Fruit fly (Drosophila melanogaster) whole organism, embryonic: ENCODE data around the gene CG15012.

Experiments used
- ATbp ChIP-seq: fragments of 200-800 bp; sonication (Bioruptor generic); optimal IDR thresholded peaks from 2 replicates; lab custom pipeline; 2017; ENCODE audit warnings: missing biosample characterization, mild to moderate bottlenecking, missing genetic modification characterization, missing genetic modification reagents
- Atf3 ChIP-seq: fragments of 200-800 bp; sonication (Bioruptor generic); optimal IDR thresholded peaks from 3 replicates; lab custom pipeline; 2016; ENCODE audit warnings: missing biosample characterization, missing genetic modification characterization
- CG10147 ChIP-seq: fragments of 200-800 bp; sonication (Bioruptor generic); optimal IDR thresholded peaks from 2 replicates; lab custom pipeline; 2019; ENCODE audit warnings: missing biosample characterization, mild to moderate bottlenecking, missing genetic modification characterization, moderate library complexity
- CG10431 ChIP-seq: fragments of 200-800 bp; sonication (Bioruptor generic); optimal IDR thresholded peaks from 3 replicates; lab custom pipeline; 2018; ENCODE audit warnings: missing biosample characterization, mild to moderate bottlenecking, missing genetic modification characterization
- CG10543 ChIP-seq: fragments of 200-800 bp; sonication (Bioruptor generic); optimal IDR thresholded peaks from 3 replicates; lab custom pipeline; 2017; ENCODE audit warnings: missing biosample characterization, mild to moderate bottlenecking, missing genetic modification characterization, moderate library complexity
- CG10654 ChIP-seq: fragments of 200-800 bp; sonication (Bioruptor generic); optimal IDR thresholded peaks from 2 replicates; lab custom pipeline; 2016; ENCODE audit warnings: missing biosample characterization, missing genetic modification characterization
- CG12071 ChIP-seq: fragments of 200-800 bp; sonication (Bioruptor generic); optimal IDR thresholded peaks from 3 replicates; lab custom pipeline; 2018; ENCODE audit warnings: missing biosample characterization, mild to moderate bottlenecking, missing genetic modification characterization
- CG1233 ChIP-seq: fragments of 200-800 bp; sonication (Bioruptor generic); optimal IDR thresholded peaks from 4 replicates; lab custom pipeline; 2018; ENCODE audit warnings: missing biosample characterization, mild to moderate bottlenecking, missing genetic modification characterization
- CG13123 ChIP-seq: fragments of 200-800 bp; sonication (Bioruptor generic); optimal IDR thresholded peaks from 2 replicates; lab custom pipeline; 2016; ENCODE audit warnings: missing biosample characterization, missing genetic modification characterization
- CG13296 ChIP-seq: fragments of 200-800 bp; sonication (Bioruptor generic); optimal IDR thresholded peaks from 3 replicates; lab custom pipeline; 2018; ENCODE audit warnings: missing biosample characterization, mild to moderate bottlenecking, missing genetic modification characterization
- CG15073 ChIP-seq: fragments of 200-800 bp; sonication (Bioruptor generic); optimal IDR thresholded peaks from 2 replicates; lab custom pipeline; 2016; ENCODE audit warnings: missing biosample characterization, missing genetic modification characterization
- CG2875 ChIP-seq: fragments of 200-800 bp; sonication (Bioruptor generic); optimal IDR thresholded peaks from 2 replicates; lab custom pipeline; 2017; ENCODE audit warnings: missing biosample characterization, mild to moderate bottlenecking, missing genetic modification characterization, missing genetic modification reagents
- CG31441 ChIP-seq: fragments of 200-800 bp; sonication (Bioruptor generic); IDR thresholded peaks from 2 replicates; pipeline ENCODE4 v1.3.6; 2022; ENCODE audit warnings: missing biosample characterization, missing genetic modification characterization
- CG32772 ChIP-seq: fragments of 200-800 bp; sonication (Bioruptor generic); IDR thresholded peaks from 2 replicates; pipeline ENCODE4 v1.3.6; 2022; ENCODE audit warnings: missing biosample characterization, missing genetic modification characterization
- CG34422 ChIP-seq: fragments of 200-800 bp; sonication (Bioruptor generic); IDR thresholded peaks from 3 replicates; pipeline ENCODE4 v1.3.6; 2022; ENCODE audit warnings: missing biosample characterization, missing genetic modification characterization
- CG6272 ChIP-seq: fragments of 200-800 bp; sonication (Bioruptor generic); IDR thresholded peaks from 2 replicates; pipeline ENCODE4 v1.3.6; 2022; ENCODE audit warnings: missing biosample characterization, missing genetic modification characterization
- CG7556 ChIP-seq: fragments of 200-800 bp; sonication (Bioruptor generic); optimal IDR thresholded peaks from 2 replicates; lab custom pipeline; 2017; ENCODE audit warnings: missing biosample characterization, mild to moderate bottlenecking, missing genetic modification characterization
- CG8765 ChIP-seq: fragments of 200-800 bp; sonication (Bioruptor generic); IDR thresholded peaks from 2 replicates; pipeline ENCODE4 v1.3.6; 2022; ENCODE audit warnings: missing biosample characterization, missing genetic modification characterization
- CG9437 ChIP-seq: fragments of 200-800 bp; sonication (Bioruptor generic); optimal IDR thresholded peaks from 2 replicates; lab custom pipeline; 2018; ENCODE audit warnings: missing biosample characterization, mild to moderate bottlenecking, missing genetic modification characterization
- E2f2 ChIP-seq: fragments of 200-800 bp; sonication (Bioruptor generic); IDR thresholded peaks from 2 replicates; pipeline ENCODE4 v1.3.6; 2022; ENCODE audit warnings: missing biosample characterization, missing genetic modification characterization
- HLH54F ChIP-seq: fragments of 200-800 bp; sonication (Bioruptor generic); optimal IDR thresholded peaks from 3 replicates; lab custom pipeline; 2016; ENCODE audit warnings: missing biosample characterization, missing genetic modification characterization
- Oli ChIP-seq: fragments of 200-800 bp; sonication (Bioruptor generic); optimal IDR thresholded peaks from 2 replicates; lab custom pipeline; 2018; ENCODE audit warnings: missing biosample characterization, mild to moderate bottlenecking, missing genetic modification characterization, moderate library complexity
- Opbp ChIP-seq: fragments of 200-800 bp; sonication (Bioruptor generic); IDR thresholded peaks from 3 replicates; pipeline ENCODE4 v1.3.6; 2022; ENCODE audit warnings: missing biosample characterization, missing genetic modification characterization; ENCODE audit not compliant: partially characterized antibody
- Stat92E ChIP-seq, 3 experiments: fragments of >200 bp in 2 of 3; fragments of 200-800 bp in 1 of 3; sonication (Bioruptor generic) in 1 of 3; optimal IDR thresholded peaks; 2 replicates each; lab custom pipeline; 2017 to 2019; ENCODE audit warnings: missing biosample characterization in 3 of 3, missing genetic modification characterization in 3 of 3, mild to moderate bottlenecking in 1 of 3, moderate library complexity in 1 of 3
- ap ChIP-seq: fragments of 200-800 bp; sonication (Bioruptor generic); IDR thresholded peaks from 2 replicates; pipeline ENCODE4 v1.3.6; 2022; ENCODE audit warnings: missing biosample characterization, missing genetic modification characterization
- ase ChIP-seq: fragments of 200-800 bp; sonication (Bioruptor generic); IDR thresholded peaks from 3 replicates; pipeline ENCODE4 v1.3.6; 2022; ENCODE audit warnings: missing biosample characterization, missing genetic modification characterization
- caup ChIP-seq: fragments of 200-800 bp; sonication (Bioruptor generic); optimal IDR thresholded peaks from 3 replicates; lab custom pipeline; 2017; ENCODE audit warnings: missing biosample characterization, mild to moderate bottlenecking, missing genetic modification characterization, moderate library complexity; ENCODE audit not compliant: severe bottlenecking
- chn ChIP-seq: fragments of 200-800 bp; sonication (Bioruptor generic); optimal IDR thresholded peaks from 2 replicates; lab custom pipeline; 2016; ENCODE audit warnings: missing biosample characterization, missing genetic modification characterization
- croc ChIP-seq: fragments of 200-800 bp; sonication (Bioruptor generic); conservative IDR thresholded peaks from 3 replicates; pipeline ENCODE4 v1.3.6; 2022; ENCODE audit warnings: missing biosample characterization, missing genetic modification characterization
- fd3F ChIP-seq: fragments of 200-800 bp; sonication (Bioruptor generic); optimal IDR thresholded peaks from 2 replicates; lab custom pipeline; 2018; ENCODE audit warnings: missing biosample characterization, mild to moderate bottlenecking, missing genetic modification characterization, moderate library complexity
- ftz-f1 ChIP-seq: fragments of 200-800 bp; sonication (Bioruptor generic); optimal IDR thresholded peaks from 2 replicates; lab custom pipeline; 2016; ENCODE audit warnings: missing biosample characterization, missing genetic modification characterization
- gcm2 ChIP-seq: fragments of 200-800 bp; sonication (Bioruptor generic); optimal IDR thresholded peaks from 2 replicates; lab custom pipeline; 2016; ENCODE audit warnings: missing biosample characterization, missing genetic modification characterization
- gem ChIP-seq: fragments of 200-800 bp; sonication (Bioruptor generic); optimal IDR thresholded peaks from 2 replicates; lab custom pipeline; 2019; ENCODE audit warnings: missing biosample characterization, mild to moderate bottlenecking, missing genetic modification characterization, moderate library complexity
- h ChIP-seq: fragments of >200 bp; optimal IDR thresholded peaks from 2 replicates; lab custom pipeline; 2017
- hkb ChIP-seq, 2 experiments: fragments of 200-800 bp in 1 of 2; fragments of >200 bp in 1 of 2; sonication (Bioruptor generic) in 1 of 2; IDR thresholded peaks in 1 of 2; optimal IDR thresholded peaks in 1 of 2; 2 replicates each; pipeline versions ENCODE4 v1.3.6 to Lab custom; 2017 to 2022; ENCODE audit warnings: missing biosample characterization in 1 of 2, missing genetic modification characterization in 1 of 2
- inv ChIP-seq: fragments of 200-800 bp; sonication (Bioruptor generic); IDR thresholded peaks from 2 replicates; pipeline ENCODE4 v1.3.6; 2022; ENCODE audit warnings: missing biosample characterization, missing genetic modification characterization; ENCODE audit not compliant: partially characterized antibody
- lmd ChIP-seq: fragments of 200-800 bp; sonication (Bioruptor generic); IDR thresholded peaks from 2 replicates; pipeline ENCODE4 v1.3.6; 2022; ENCODE audit warnings: missing biosample characterization, missing genetic modification characterization
- maf-S ChIP-seq: fragments of 200-800 bp; sonication (Bioruptor generic); optimal IDR thresholded peaks from 2 replicates; lab custom pipeline; 2016; ENCODE audit warnings: missing biosample characterization, missing genetic modification characterization
- mirr ChIP-seq: fragments of 200-800 bp; sonication (Bioruptor generic); optimal IDR thresholded peaks from 3 replicates; lab custom pipeline; 2018; ENCODE audit warnings: missing biosample characterization, mild to moderate bottlenecking, missing genetic modification characterization
- otp ChIP-seq: fragments of 200-800 bp; sonication (Bioruptor generic); IDR thresholded peaks from 3 replicates; pipeline ENCODE4, ENCODE4 v1.3.6; 2022; ENCODE audit warnings: missing biosample characterization, missing genetic modification characterization
- pfk ChIP-seq: fragments of 200-800 bp; sonication (Bioruptor generic); optimal IDR thresholded peaks from 2 replicates; lab custom pipeline; 2018; ENCODE audit warnings: missing biosample characterization, mild to moderate bottlenecking, missing genetic modification characterization, moderate library complexity
- pros ChIP-seq: fragments of 200-800 bp; sonication (Bioruptor generic); optimal IDR thresholded peaks from 3 replicates; lab custom pipeline; 2019; ENCODE audit warnings: missing biosample characterization, mild to moderate bottlenecking, missing genetic modification characterization, moderate library complexity
- sd ChIP-seq: fragments of 200-800 bp; sonication (Bioruptor generic); optimal IDR thresholded peaks from 3 replicates; lab custom pipeline; 2018; ENCODE audit warnings: missing biosample characterization, mild to moderate bottlenecking, missing genetic modification characterization, moderate library complexity
- slou ChIP-seq: fragments of 200-800 bp; sonication (Bioruptor generic); optimal IDR thresholded peaks from 3 replicates; lab custom pipeline; 2016; ENCODE audit warnings: missing biosample characterization, missing genetic modification characterization
- tgo ChIP-seq: fragments of 200-800 bp; sonication (Bioruptor generic); IDR thresholded peaks from 3 replicates; pipeline ENCODE4 v1.3.6; 2022; ENCODE audit warnings: missing biosample characterization, missing genetic modification characterization
- wor ChIP-seq: fragments of 200-800 bp; sonication (Bioruptor generic); IDR thresholded peaks from 2 replicates; pipeline ENCODE4 v1.3.6; 2022; ENCODE audit warnings: missing biosample characterization, missing genetic modification characterization
- yki ChIP-seq: fragments of >200 bp; optimal IDR thresholded peaks from 3 replicates; lab custom pipeline; 2018

The CG15012 gene

dm6 chr3L:4259102-4259558 is 32.9 kb downstream of the CG15012 start, which contains the start of the genes CG15011 and CG1309 (continued):
- TF ChIP-seq ATbp (GFP tag; lab: Kevin White, UChicago) (peak; percentile 41), ase (GFP tag; lab: Robert Waterston, UW) (peak; percentile 72; the same call in 2 of the 3 replicates), HLH54F (GFP tag; lab: Kevin White, UChicago) (peak; percentile 90), slou (GFP tag; lab: Kevin White, UChicago) (peak; percentile 84), gcm2 (GFP tag; lab: Kevin White, UChicago) (peak; percentile 14), sd (peak; percentile 99), CG7556 (GFP tag; lab: Kevin White, UChicago) (peak; percentile 75), CG32772 (peak; percentile 81), E2f2 (GFP tag; lab: Robert Waterston, UW) (peak; percentile 43; the same call in 1 of the 2 replicates), Opbp (GFP tag; lab: Robert Waterston, UW) (no peak), maf-S (GFP tag; lab: Kevin White, UChicago) (peak; percentile 87), Oli (peak; percentile 67), inv (peak; percentile 39; the same call in 1 of the 2 replicates), Stat92E (GFP tag; optimal IDR thresholded peaks at IDR 0.05; lab: Kevin White, UChicago) (peak in 1 of 3 experiments; percentile 35), CG8765 (GFP tag; lab: Robert Waterston, UW) (peak; percentile 43; the same call in 1 of the 2 replicates), CG10543 (GFP tag; lab: Kevin White, UChicago) (peak; percentile 87), CG9437 (GFP tag; lab: Kevin White, UChicago) (peak; percentile 63), mirr (GFP tag; lab: Kevin White, UChicago) (peak; percentile 65), gem (tag; lab: Kevin White, UChicago) (peak; percentile 91), otp (GFP tag; lab: Robert Waterston, UW) (peak; percentile 70; the same call in 2 of the 3 replicates), fd3F (peak; percentile 73), croc (GFP tag; lab: Robert Waterston, UW) (peak; percentile 59), CG6272 (GFP tag; lab: Robert Waterston, UW) (peak; percentile 79), CG10147 (GFP tag; lab: Kevin White, UChicago) (peak; percentile 81), CG13123 (peak; percentile 82), CG1233 (GFP tag; lab: Kevin White, UChicago) (peak; percentile 71), CG10431 (GFP tag; lab: Kevin White, UChicago) (peak; percentile 16), h (no peak), CG15073 (peak; percentile 26), pros (no peak), wor (GFP tag; lab: Robert Waterston, UW) (peak; percentile 63), Atf3 (peak; percentile 85), CG34422 (GFP tag; lab: Robert Waterston, UW) (peak; percentile 82), CG31441 (peak; percentile 76), ftz-f1 (GFP tag; lab: Kevin White, UChicago) (no peak), pfk (GFP tag; lab: Kevin White, UChicago) (no peak), CG13296 (GFP tag; lab: Kevin White, UChicago) (peak; percentile 78), CG12071 (no peak), chn (peak; percentile 91), CG2875 (GFP tag; lab: Kevin White, UChicago) (peak; percentile 28), CG10654 (GFP tag; lab: Kevin White, UChicago) (peak; percentile 80), lmd (peak; percentile 83), tgo (GFP tag; lab: Robert Waterston, UW) (peak; percentile 57; the same call in 2 of the 3 replicates), caup (GFP tag; lab: Kevin White, UChicago) (peak; percentile 68), ap (no peak), hkb (optimal IDR thresholded peaks at IDR 0.05; lab: Kevin White, UChicago) (no peak), hkb (GFP tag; IDR thresholded peaks at IDR 0.05; lab: Robert Waterston, UW) (peak; percentile 60; the same call in 1 of the 2 replicates), yki (lab: Kevin White, UChicago) (no peak)
